Worm (Caenorhabditis elegans) whole organism, midembryonic: ENCODE results near the gene C55A1.6.

ENCODE experiments used
- T22C8.4 ChIP-seq: fragments of 200-800 bp; sonication (Bioruptor generic); IDR thresholded peaks from 2 replicates; pipeline ENCODE4 v1.3.6; 2022; ENCODE audit warnings: missing genetic modification characterization, missing compliant biosample characterization
- cog-1 ChIP-seq: sonication (generic microtip); optimal IDR thresholded peaks from 2 replicates; lab custom pipeline; 2016; ENCODE audit warnings: missing genetic modification characterization, missing compliant biosample characterization
- flt-1 ChIP-seq: fragments of 200-800 bp; sonication (Bioruptor generic); IDR thresholded peaks from 2 replicates; pipeline ENCODE4 v1.3.6; 2022; ENCODE audit warnings: missing genetic modification characterization, missing compliant biosample characterization
- med-1 ChIP-seq: sonication (generic microtip); optimal IDR thresholded peaks from 2 replicates; lab custom pipeline; 2017; ENCODE audit warnings: missing genetic modification characterization, mild to moderate bottlenecking, missing compliant biosample characterization, antibody characterized with exemption, missing genetic modification reagents; ENCODE audit not compliant: insufficient read depth

DNA sequence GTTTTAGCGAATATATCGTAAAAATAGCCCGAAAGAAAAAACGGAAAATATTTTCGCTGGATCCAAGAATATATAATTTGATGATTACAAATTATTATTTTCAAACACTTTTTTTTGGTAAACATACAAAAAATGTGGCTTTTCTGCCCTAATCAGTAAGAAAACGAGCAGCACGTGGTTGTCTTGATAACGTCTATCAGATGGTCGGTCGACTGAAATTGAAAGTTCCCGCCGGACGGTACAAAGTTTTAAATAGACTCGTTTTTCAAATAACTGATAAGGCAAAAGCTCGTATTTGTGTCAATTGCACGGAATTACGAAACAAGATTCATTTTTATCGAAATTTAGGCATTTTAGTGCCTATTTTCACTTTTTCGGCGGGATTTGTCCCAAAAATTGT lies 18.9 kb downstream of the C55A1.6 start:
- TF ChIP-seq med-1 (GFP tag; lab: Kevin White, UChicago) (no peak), T22C8.4 (GFP tag; lab: Robert Waterston, UW) (no peak), cog-1 (no peak), flt-1 (no peak)
